Worm (Caenorhabditis elegans): ENCODE data around the gene F49E8.7.
A peak's percentile ranks its signal among the peaks of the same experiment; 100 is the strongest.

Gene F49E8.7

DNA sequence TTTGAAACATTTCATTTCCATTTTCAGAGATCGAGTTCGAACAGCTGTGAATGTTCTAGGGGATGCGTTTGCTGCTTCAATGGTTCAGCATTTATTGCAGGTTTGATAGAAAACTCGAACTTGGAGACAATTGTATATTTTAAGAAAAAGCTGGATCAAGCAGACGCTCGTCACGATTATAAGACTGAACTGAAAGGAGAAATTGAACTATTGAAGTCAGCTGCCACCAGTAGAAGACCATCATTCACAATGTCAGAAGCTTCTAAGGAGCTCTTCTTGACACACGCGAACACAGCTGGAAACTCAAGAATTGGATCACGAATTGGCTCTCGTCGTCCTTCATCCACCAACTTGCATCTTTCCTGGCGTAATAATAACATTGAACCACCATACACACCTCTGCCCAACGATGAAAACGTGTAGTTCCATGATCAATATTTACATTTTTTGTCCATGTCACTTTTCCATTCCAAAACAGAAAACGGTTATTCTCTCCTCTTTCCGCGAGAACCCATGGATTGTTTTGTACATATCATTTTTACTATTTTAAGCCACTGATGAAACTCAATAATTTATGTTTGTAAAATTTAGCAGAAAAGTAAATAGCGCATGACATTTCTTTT, 50.2 kb downstream of the F49E8.7 start:
- TF ChIP-seq nhr-25 (tag; optimal IDR thresholded peaks at IDR 0.05) (peak; percentile 23), unc-62 (GFP tag; optimal IDR thresholded peaks at IDR 0.05) (no peak), nhr-6 (tag; optimal IDR thresholded peaks at IDR 0.05) (peak; percentile 53), nhr-10 (tag; optimal IDR thresholded peaks at IDR 0.05) (no peak), sma-3 (GFP tag; optimal IDR thresholded peaks at IDR 0.05) (peak; percentile 30), nhr-237 (tag; optimal IDR thresholded peaks at IDR 0.05) (no peak), nhr-77 (tag; optimal IDR thresholded peaks at IDR 0.05) (no peak), lsy-2 (tag; optimal IDR thresholded peaks at IDR 0.05) (peak in 1 of 2 experiments; percentile 33), nhr-129 (tag; optimal IDR thresholded peaks at IDR 0.05) (peak; percentile 74), ama-1 (optimal IDR thresholded peaks at IDR 0.05) (peak; percentile 78), fos-1 (tag; optimal IDR thresholded peaks at IDR 0.05) (peak; percentile 14), ztf-4 (tag; optimal IDR thresholded peaks at IDR 0.05) (peak; percentile 12), lin-13 (GFP tag; optimal IDR thresholded peaks at IDR 0.05) (peak; percentile 13), unc-55 (GFP tag; optimal IDR thresholded peaks at IDR 0.05) (no peak), sma-9 (GFP tag; optimal IDR thresholded peaks at IDR 0.05) (peak; percentile 66), sma-9 (tag; optimal IDR thresholded peaks at IDR 0.05) (no peak), nhr-12 (tag; optimal IDR thresholded peaks at IDR 0.05) (no peak)
